Worm (Caenorhabditis elegans) whole organism, young adult: Measurements from ENCODE around the gene C32D5.8.

ENCODE experiments used
- B0035.1 ChIP-seq: sonication (generic microtip); optimal IDR thresholded peaks from 2 replicates; lab custom pipeline; 2016; ENCODE audit warnings: missing genetic modification characterization, mild to moderate bottlenecking, missing compliant biosample characterization, missing genotype, missing genetic modification reagents
- C06A6.2 ChIP-seq: fragments of 200-800 bp; sonication (Bioruptor generic); conservative IDR thresholded peaks from 2 replicates; pipeline ENCODE4 v1.3.6; 2022; ENCODE audit warnings: missing genetic modification characterization, missing compliant biosample characterization
- D2030.7 ChIP-seq: fragments of 200-800 bp; sonication (Bioruptor generic); IDR thresholded peaks from 2 replicates; pipeline ENCODE4 v1.3.6; 2022; ENCODE audit warnings: missing genetic modification reagents, missing genetic modification characterization, missing compliant biosample characterization
- F22D6.2 ChIP-seq: sonication (generic microtip); optimal IDR thresholded peaks from 2 replicates; lab custom pipeline; 2016; ENCODE audit warnings: mild to moderate bottlenecking, missing genetic modification characterization, missing compliant biosample characterization
- F37B4.10 ChIP-seq: fragments of 200-800 bp; sonication (Bioruptor generic); IDR thresholded peaks from 2 replicates; pipeline ENCODE4 v1.3.6; 2022; ENCODE audit warnings: missing genetic modification characterization, missing compliant biosample characterization
- F39B2.1 ChIP-seq: fragments of 200-800 bp; sonication (Bioruptor generic); IDR thresholded peaks from 2 replicates; pipeline ENCODE4 v1.3.6; 2022; ENCODE audit warnings: missing genetic modification reagents, missing genetic modification characterization, missing compliant biosample characterization
- F49E8.2 ChIP-seq: sonication (generic microtip); optimal IDR thresholded peaks from 3 replicates; lab custom pipeline; 2017; ENCODE audit warnings: missing genetic modification characterization, mild to moderate bottlenecking, missing compliant biosample characterization, antibody characterized with exemption, moderate library complexity; ENCODE audit not compliant: insufficient read depth
- K11D2.4 ChIP-seq: fragments of 200-800 bp; sonication (Bioruptor generic); IDR thresholded peaks from 2 replicates; pipeline ENCODE4 v1.3.6; 2022; ENCODE audit warnings: missing genetic modification reagents, missing genetic modification characterization, missing compliant biosample characterization
- K12H6.12 ChIP-seq: fragments of 200-800 bp; sonication (Bioruptor generic); optimal IDR thresholded peaks from 2 replicates; lab custom pipeline; 2018; ENCODE audit warnings: mild to moderate bottlenecking, missing genetic modification characterization, missing compliant biosample characterization
- Y79H2A.3 ChIP-seq: fragments of 200-800 bp; sonication (Bioruptor generic); conservative IDR thresholded peaks from 2 replicates; pipeline ENCODE4 v1.3.6; 2022; ENCODE audit warnings: missing genetic modification reagents, missing genetic modification characterization, missing compliant biosample characterization
- aptf-3 ChIP-seq: fragments of 200-800 bp; sonication (Bioruptor generic); IDR thresholded peaks from 2 replicates; pipeline ENCODE4 v1.3.6; 2022; ENCODE audit warnings: missing genetic modification characterization, missing compliant biosample characterization
- attf-3 ChIP-seq: fragments of 200-800 bp; sonication (Bioruptor generic); conservative IDR thresholded peaks from 2 replicates; pipeline ENCODE4 v1.3.6; 2022; ENCODE audit warnings: missing genetic modification reagents, missing genetic modification characterization, missing compliant biosample characterization
- cebp-2 ChIP-seq: fragments of 200-800 bp; sonication (Bioruptor generic); IDR thresholded peaks from 2 replicates; pipeline ENCODE4 v1.3.6; 2022; ENCODE audit warnings: missing genetic modification characterization, missing compliant biosample characterization
- ceh-100 ChIP-seq: fragments of 200-800 bp; sonication (Bioruptor generic); IDR thresholded peaks from 2 replicates; pipeline ENCODE4 v1.3.6; 2022; ENCODE audit warnings: missing genetic modification reagents, missing genetic modification characterization, missing compliant biosample characterization
- ceh-27 ChIP-seq: fragments of 200-800 bp; sonication (Bioruptor generic); optimal IDR thresholded peaks from 2 replicates; lab custom pipeline; 2018; ENCODE audit warnings: mild to moderate bottlenecking, missing genetic modification characterization, moderate library complexity, missing compliant biosample characterization
- chd-7 ChIP-seq: sonication (generic microtip); optimal IDR thresholded peaks from 2 replicates; lab custom pipeline; 2016; ENCODE audit warnings: mild to moderate bottlenecking, missing genetic modification characterization, moderate library complexity, missing compliant biosample characterization
- dox-1 ChIP-seq: fragments of 200-800 bp; sonication (Bioruptor generic); IDR thresholded peaks from 2 replicates; pipeline ENCODE4 v1.3.6; 2022; ENCODE audit warnings: missing genetic modification reagents, missing genetic modification characterization, missing compliant biosample characterization
- egl-18 ChIP-seq: fragments of 200-800 bp; sonication (Bioruptor generic); IDR thresholded peaks from 2 replicates; pipeline ENCODE4 v1.3.6; 2022; ENCODE audit warnings: missing genetic modification reagents, missing genetic modification characterization, missing compliant biosample characterization
- ets-4 ChIP-seq: fragments of 200-800 bp; sonication (Bioruptor generic); optimal IDR thresholded peaks from 2 replicates; lab custom pipeline; 2018; ENCODE audit warnings: mild to moderate bottlenecking, missing genetic modification characterization, missing compliant biosample characterization
- fkh-3 ChIP-seq: sonication (generic microtip); optimal IDR thresholded peaks from 2 replicates; lab custom pipeline; 2016; ENCODE audit warnings: mild to moderate bottlenecking, missing genetic modification characterization, missing compliant biosample characterization
- gei-17 ChIP-seq: fragments of 200-800 bp; sonication (Bioruptor generic); optimal IDR thresholded peaks from 2 replicates; lab custom pipeline; 2018; ENCODE audit warnings: mild to moderate bottlenecking, missing genetic modification characterization, missing compliant biosample characterization
- hlh-26 ChIP-seq: fragments of 200-800 bp; sonication (Bioruptor generic); conservative IDR thresholded peaks from 2 replicates; pipeline ENCODE4 v1.3.6; 2022; ENCODE audit warnings: missing genetic modification reagents, missing genetic modification characterization, missing compliant biosample characterization
- hrde-1 ChIP-seq: sonication (generic microtip); optimal IDR thresholded peaks from 2 replicates; lab custom pipeline; 2016; ENCODE audit warnings: missing genetic modification characterization, mild to moderate bottlenecking, missing compliant biosample characterization, moderate library complexity, missing genotype, missing genetic modification reagents, borderline replicate concordance
- let-607 ChIP-seq, 2 experiments: fragments of 200-800 bp in 1 of 2; sonication (Bioruptor generic) in 1 of 2; sonication (generic microtip) in 1 of 2; optimal IDR thresholded peaks; 2 replicates each; lab custom pipeline; 2016 to 2018; ENCODE audit warnings: mild to moderate bottlenecking in 2 of 2, missing compliant biosample characterization in 2 of 2, missing genetic modification characterization in 2 of 2, moderate library complexity in 2 of 2, missing genotype in 1 of 2
- lin-54 ChIP-seq: fragments of 200-800 bp; sonication (Bioruptor generic); optimal IDR thresholded peaks from 2 replicates; lab custom pipeline; 2018; ENCODE audit warnings: mild to moderate bottlenecking, missing genetic modification characterization, missing compliant biosample characterization
- lsy-27 ChIP-seq: sonication (generic microtip); optimal IDR thresholded peaks from 2 replicates; lab custom pipeline; 2017; ENCODE audit warnings: missing genetic modification characterization, mild to moderate bottlenecking, missing compliant biosample characterization, antibody characterized with exemption, missing genotype, borderline replicate concordance; ENCODE audit not compliant: insufficient read depth
- madf-10 ChIP-seq: sonication (generic microtip); optimal IDR thresholded peaks from 2 replicates; lab custom pipeline; 2016; ENCODE audit warnings: mild to moderate bottlenecking, missing genetic modification characterization, missing compliant biosample characterization
- madf-3 ChIP-seq: fragments of 200-800 bp; sonication (Bioruptor generic); IDR thresholded peaks from 2 replicates; pipeline ENCODE4 v1.3.6; 2022; ENCODE audit warnings: missing genetic modification reagents, missing genetic modification characterization, missing compliant biosample characterization
- madf-6 ChIP-seq: fragments of 200-800 bp; sonication (Bioruptor generic); IDR thresholded peaks from 2 replicates; pipeline ENCODE4 v1.3.6; 2022; ENCODE audit warnings: missing genetic modification reagents, missing genetic modification characterization, missing compliant biosample characterization
- mcd-1 ChIP-seq: fragments of 200-800 bp; sonication (Bioruptor generic); IDR thresholded peaks from 2 replicates; pipeline ENCODE4 v1.3.6; 2022; ENCODE audit warnings: missing genetic modification reagents, missing genetic modification characterization, missing compliant biosample characterization
- nfya-2 ChIP-seq: fragments of 200-800 bp; sonication (Bioruptor generic); IDR thresholded peaks from 2 replicates; pipeline ENCODE4 v1.3.6; 2022; ENCODE audit warnings: missing genetic modification reagents, missing genetic modification characterization, missing compliant biosample characterization
- nfyb-1 ChIP-seq: fragments of 200-800 bp; sonication (Bioruptor generic); IDR thresholded peaks from 2 replicates; pipeline ENCODE4 v1.3.6; 2022; ENCODE audit warnings: missing genetic modification reagents, missing genetic modification characterization, missing compliant biosample characterization
- nhr-80 ChIP-seq: sonication (generic microtip); optimal IDR thresholded peaks from 2 replicates; lab custom pipeline; 2016; ENCODE audit warnings: missing genetic modification characterization, missing compliant biosample characterization
- pbrm-1 ChIP-seq: fragments of 200-800 bp; sonication (Bioruptor generic); IDR thresholded peaks from 2 replicates; pipeline ENCODE4 v1.3.6; 2022; ENCODE audit warnings: missing genetic modification reagents, missing genetic modification characterization, missing compliant biosample characterization
- pha-4 ChIP-seq: fragments of 150-350 bp; sonication (generic microtip); optimal IDR thresholded peaks from 2 replicates; lab custom pipeline; 2014; ENCODE audit warnings: missing biosample characterization, missing genetic modification reagents, missing genetic modification characterization
- rcor-1 ChIP-seq: fragments of 200-800 bp; sonication (Bioruptor generic); IDR thresholded peaks from 2 replicates; pipeline ENCODE4 v1.3.6; 2022; ENCODE audit warnings: missing genetic modification reagents, missing genetic modification characterization, missing compliant biosample characterization
- repo-1 ChIP-seq: sonication (generic microtip); optimal IDR thresholded peaks from 2 replicates; lab custom pipeline; 2017; ENCODE audit warnings: mild to moderate bottlenecking, missing genetic modification characterization, missing compliant biosample characterization
- rpc-1 ChIP-seq, 2 experiments: fragments of 150-350 bp in 1 of 2; sonication (generic microtip) in 1 of 2; optimal IDR thresholded peaks; 2 replicates each; lab custom pipeline; 2014 to 2018; ENCODE audit warnings: missing biosample characterization in 1 of 2, missing genetic modification characterization in 1 of 2, missing genetic modification reagents in 1 of 2, missing genotype in 1 of 2
- snpc-1.3 ChIP-seq: sonication (generic microtip); optimal IDR thresholded peaks from 2 replicates; lab custom pipeline; 2017; ENCODE audit warnings: missing genetic modification characterization, mild to moderate bottlenecking, missing compliant biosample characterization, antibody characterized with exemption, moderate library complexity, missing genotype, missing genetic modification reagents; ENCODE audit not compliant: insufficient read depth
- snpc-4 ChIP-seq, 5 experiments: fragments of 150-350 bp in 1 of 5; sonication (generic microtip) in 4 of 5; optimal IDR thresholded peaks; 2 replicates each; lab custom pipeline; 2014 to 2018; ENCODE audit warnings: missing genetic modification characterization in 5 of 5, missing biosample characterization in 3 of 5, antibody characterized with exemption in 2 of 5, mild to moderate bottlenecking in 2 of 5, missing compliant biosample characterization in 2 of 5, missing genotype in 2 of 5, moderate library complexity in 2 of 5, missing genetic modification reagents in 1 of 5
- unc-130 ChIP-seq: sonication (generic microtip); optimal IDR thresholded peaks from 2 replicates; lab custom pipeline; 2016; ENCODE audit warnings: missing genetic modification reagents, missing genetic modification characterization, missing compliant biosample characterization
- zim-3 ChIP-seq: sonication (generic microtip); optimal IDR thresholded peaks from 2 replicates; lab custom pipeline; 2017; ENCODE audit warnings: mild to moderate bottlenecking, missing genetic modification characterization, moderate library complexity, missing compliant biosample characterization
- ztf-18 ChIP-seq: sonication (generic microtip); optimal IDR thresholded peaks from 2 replicates; lab custom pipeline; 2016; ENCODE audit warnings: missing genotype, mild to moderate bottlenecking, missing genetic modification characterization, missing compliant biosample characterization
- ztf-22 ChIP-seq: fragments of 200-800 bp; sonication (Bioruptor generic); optimal IDR thresholded peaks from 2 replicates; lab custom pipeline; 2018; ENCODE audit warnings: mild to moderate bottlenecking, missing genetic modification characterization, moderate library complexity, missing compliant biosample characterization

C32D5.8 gene

ce11 chrII:6346551-6347079 is 851 bp upstream of the C32D5.8 start (continued):
- TF ChIP-seq snpc-4 (GFP tag; optimal IDR thresholded peaks at IDR 0.05; lab: Kevin White, UChicago): no peak
- peak in 2 of 4 experiments; percentile 10 to 50 for TF ChIP-seq snpc-4 (tag; optimal IDR thresholded peaks at IDR 0.05; lab: Kevin White, UChicago)
- TF ChIP-seq zim-3 (tag; lab: Kevin White, UChicago): peak; percentile 90
- TF ChIP-seq gei-17 (GFP tag; lab: Kevin White, UChicago): peak; percentile 80
- no peak for TF ChIP-seq lsy-27 (tag; lab: Kevin White, UChicago)
- TF ChIP-seq chd-7: peak; percentile 93
- TF ChIP-seq aptf-3 (GFP tag; lab: Robert Waterston, UW): no peak
- TF ChIP-seq unc-130 (GFP tag; lab: Kevin White, UChicago): peak; percentile 56
- TF ChIP-seq egl-18 (GFP tag; lab: Robert Waterston, UW): no peak
- peak; percentile 97 for TF ChIP-seq repo-1
- peak; percentile 87 for TF ChIP-seq fkh-3
- peak; percentile 35 for TF ChIP-seq ztf-22 (GFP tag; lab: Kevin White, UChicago)
- TF ChIP-seq F22D6.2 (tag; lab: Kevin White, UChicago): peak; percentile 39
- TF ChIP-seq D2030.7 (GFP tag; lab: Robert Waterston, UW): 0 out of 2 replicates have a peak, but pooled peaks have one; percentile 10
- 0 out of 2 replicates have a peak, but pooled peaks have one; percentile 26 for TF ChIP-seq attf-3 (GFP tag; lab: Robert Waterston, UW)
- peak; percentile 73; the same call in 1 of the 2 replicates for TF ChIP-seq pbrm-1 (GFP tag; lab: Robert Waterston, UW)
- 0 out of 2 replicates have a peak, but pooled peaks have one; percentile 14 for TF ChIP-seq F37B4.10 (GFP tag; lab: Robert Waterston, UW)
- peak; percentile 57; the same call in 1 of the 2 replicates for TF ChIP-seq mcd-1 (GFP tag; lab: Robert Waterston, UW)
- peak; percentile 57 for TF ChIP-seq lin-54 (GFP tag; lab: Kevin White, UChicago)
- peak; percentile 71 for TF ChIP-seq B0035.1 (tag; lab: Kevin White, UChicago)
- TF ChIP-seq ceh-100 (GFP tag; lab: Robert Waterston, UW): peak; percentile 30
- peak; percentile 22 for TF ChIP-seq ceh-27 (GFP tag; lab: Kevin White, UChicago)
- 0 out of 2 replicates have a peak, but pooled peaks have one; percentile 65 for TF ChIP-seq cebp-2
- TF ChIP-seq nhr-80: peak; percentile 32
- peak; percentile 40 for TF ChIP-seq ztf-18 (tag; lab: Kevin White, UChicago)
- peak; percentile 81; the same call in 1 of the 2 replicates for TF ChIP-seq nfya-2
- no peak for TF ChIP-seq hlh-26 (GFP tag; lab: Robert Waterston, UW)
- peak; percentile 68 for TF ChIP-seq madf-10 (tag; lab: Kevin White, UChicago)
- no peak for TF ChIP-seq rpc-1 (optimal IDR thresholded peaks at IDR 0.05; lab: Kevin White, UChicago)
- no peak for TF ChIP-seq rpc-1 (tag; optimal IDR thresholded peaks at IDR 0.05; lab: Kevin White, UChicago)
- peak; percentile 43; the same call in 1 of the 2 replicates for TF ChIP-seq rcor-1 (GFP tag; lab: Robert Waterston, UW)
- TF ChIP-seq dox-1: peak; percentile 68
- 0 out of 2 replicates have a peak, but pooled peaks have one; percentile 38 for TF ChIP-seq madf-3 (GFP tag; lab: Robert Waterston, UW)
- peak in 1 of 2 experiments; percentile 10 for TF ChIP-seq let-607 (tag; optimal IDR thresholded peaks at IDR 0.05; lab: Kevin White, UChicago)
- peak; percentile 67 for TF ChIP-seq C06A6.2
- peak; percentile 93 for TF ChIP-seq K11D2.4
- peak; percentile 46 for TF ChIP-seq pha-4 (tag; lab: Kevin White, UChicago)

ce11 chrII:6344513-6344912 is 1.3 kb downstream of the C32D5.8 start:
- TF ChIP-seq nfyb-1 (GFP tag; lab: Robert Waterston, UW): no peak
- TF ChIP-seq Y79H2A.3 (GFP tag; lab: Robert Waterston, UW): no peak
- TF ChIP-seq F39B2.1 (GFP tag; lab: Robert Waterston, UW): no peak
- TF ChIP-seq madf-6 (GFP tag; lab: Robert Waterston, UW): no peak
- TF ChIP-seq K12H6.12 (tag; lab: Kevin White, UChicago): no peak
- no peak for TF ChIP-seq ets-4 (GFP tag; lab: Kevin White, UChicago)
- no peak for TF ChIP-seq snpc-1.3 (tag; lab: Kevin White, UChicago)
- TF ChIP-seq hrde-1: no peak
- TF ChIP-seq egl-18 (GFP tag; lab: Robert Waterston, UW): no peak
- no peak for TF ChIP-seq F49E8.2 (tag; lab: Kevin White, UChicago)
- no peak for TF ChIP-seq mcd-1 (GFP tag; lab: Robert Waterston, UW)
